Worm (Caenorhabditis elegans) whole organism, L3 larva: ENCODE data around the gene T27A8.3.

Experiments used
- aly-2 ChIP-seq: fragments of 150-350 bp; optimal IDR thresholded peaks from 2 replicates; lab custom pipeline; 2014; ENCODE audit warnings: missing biosample characterization, missing genetic modification characterization
- ama-1 ChIP-seq: fragments of 150-350 bp; optimal IDR thresholded peaks from 2 replicates; lab custom pipeline; 2018
- daf-12 ChIP-seq: fragments of 150-350 bp; optimal IDR thresholded peaks from 2 replicates; lab custom pipeline; 2014; ENCODE audit warnings: missing biosample characterization, missing genetic modification reagents, missing genetic modification characterization
- ztf-4 ChIP-seq: fragments of 150-350 bp; optimal IDR thresholded peaks from 2 replicates; lab custom pipeline; 2014; ENCODE audit warnings: missing biosample characterization, missing genetic modification characterization

ce11 chrX:16067984-16068383 is 5.5 kb downstream of the T27A8.3 start:
- no peak for TF ChIP-seq aly-2
- no peak for TF ChIP-seq ztf-4
- no peak for TF ChIP-seq ama-1
- no peak for TF ChIP-seq daf-12 (tag; lab: Kevin White, UChicago)
